Worm (Caenorhabditis elegans) whole organism, young adult: ENCODE data around the gene srsx-8.
A peak's percentile ranks its signal among the peaks of the same experiment; 100 is the strongest.
"Not testable (repeated sequence)": the region's sequence is repeated elsewhere in the genome, so short reads cannot be mapped to it uniquely, and the experiment has no call there.

Experiments
- B0261.1 ChIP-seq: sonication (generic microtip); optimal IDR thresholded peaks from 2 replicates; lab custom pipeline; 2016; ENCODE audit warnings: mild to moderate bottlenecking, missing genetic modification characterization, moderate library complexity, missing compliant biosample characterization
- C17E4.6 ChIP-seq: fragments of 200-800 bp; sonication (Bioruptor generic); IDR thresholded peaks from 2 replicates; pipeline ENCODE4 v1.3.6; 2022; ENCODE audit warnings: missing genetic modification reagents, missing genetic modification characterization, missing compliant biosample characterization
- D2030.7 ChIP-seq: fragments of 200-800 bp; sonication (Bioruptor generic); IDR thresholded peaks from 2 replicates; pipeline ENCODE4 v1.3.6; 2022; ENCODE audit warnings: missing genetic modification reagents, missing genetic modification characterization, missing compliant biosample characterization
- F10E7.11 ChIP-seq: sonication (generic microtip); optimal IDR thresholded peaks from 2 replicates; lab custom pipeline; 2017; ENCODE audit warnings: mild to moderate bottlenecking, missing genetic modification characterization, moderate library complexity, missing compliant biosample characterization
- F37B4.10 ChIP-seq: fragments of 200-800 bp; sonication (Bioruptor generic); IDR thresholded peaks from 2 replicates; pipeline ENCODE4 v1.3.6; 2022; ENCODE audit warnings: missing genetic modification characterization, missing compliant biosample characterization
- F52B5.7 ChIP-seq: sonication (generic microtip); optimal IDR thresholded peaks from 2 replicates; lab custom pipeline; 2016; ENCODE audit warnings: mild to moderate bottlenecking, missing genetic modification characterization, missing compliant biosample characterization
- K11D2.4 ChIP-seq: fragments of 200-800 bp; sonication (Bioruptor generic); IDR thresholded peaks from 2 replicates; pipeline ENCODE4 v1.3.6; 2022; ENCODE audit warnings: missing genetic modification reagents, missing genetic modification characterization, missing compliant biosample characterization
- K12H6.12 ChIP-seq: fragments of 200-800 bp; sonication (Bioruptor generic); optimal IDR thresholded peaks from 2 replicates; lab custom pipeline; 2018; ENCODE audit warnings: mild to moderate bottlenecking, missing genetic modification characterization, missing compliant biosample characterization
- Y53F4B.3 ChIP-seq: fragments of 200-800 bp; sonication (Bioruptor generic); IDR thresholded peaks from 2 replicates; pipeline ENCODE4 v1.3.6; 2022; ENCODE audit warnings: missing genetic modification reagents, missing genetic modification characterization, missing compliant biosample characterization
- Y79H2A.3 ChIP-seq: fragments of 200-800 bp; sonication (Bioruptor generic); conservative IDR thresholded peaks from 2 replicates; pipeline ENCODE4 v1.3.6; 2022; ENCODE audit warnings: missing genetic modification reagents, missing genetic modification characterization, missing compliant biosample characterization
- aptf-3 ChIP-seq: fragments of 200-800 bp; sonication (Bioruptor generic); IDR thresholded peaks from 2 replicates; pipeline ENCODE4 v1.3.6; 2022; ENCODE audit warnings: missing genetic modification characterization, missing compliant biosample characterization
- attf-3 ChIP-seq: fragments of 200-800 bp; sonication (Bioruptor generic); conservative IDR thresholded peaks from 2 replicates; pipeline ENCODE4 v1.3.6; 2022; ENCODE audit warnings: missing genetic modification reagents, missing genetic modification characterization, missing compliant biosample characterization
- attf-6 ChIP-seq: fragments of 200-800 bp; sonication (Bioruptor generic); IDR thresholded peaks from 2 replicates; pipeline ENCODE4 v1.3.6; 2022; ENCODE audit warnings: missing genetic modification reagents, missing genetic modification characterization, missing compliant biosample characterization
- bed-2 ChIP-seq: fragments of 200-800 bp; sonication (Bioruptor generic); IDR thresholded peaks from 2 replicates; pipeline ENCODE4 v1.3.6; 2022; ENCODE audit warnings: missing genetic modification reagents, missing genetic modification characterization, missing compliant biosample characterization
- cebp-2 ChIP-seq: fragments of 200-800 bp; sonication (Bioruptor generic); IDR thresholded peaks from 2 replicates; pipeline ENCODE4 v1.3.6; 2022; ENCODE audit warnings: missing genetic modification characterization, missing compliant biosample characterization
- ceh-40 ChIP-seq: fragments of 200-800 bp; sonication (Bioruptor generic); IDR thresholded peaks from 2 replicates; pipeline ENCODE4 v1.3.6; 2022; ENCODE audit warnings: missing genetic modification characterization, missing compliant biosample characterization
- chd-7 ChIP-seq: sonication (generic microtip); optimal IDR thresholded peaks from 2 replicates; lab custom pipeline; 2016; ENCODE audit warnings: mild to moderate bottlenecking, missing genetic modification characterization, moderate library complexity, missing compliant biosample characterization
- egl-18 ChIP-seq: fragments of 200-800 bp; sonication (Bioruptor generic); IDR thresholded peaks from 2 replicates; pipeline ENCODE4 v1.3.6; 2022; ENCODE audit warnings: missing genetic modification reagents, missing genetic modification characterization, missing compliant biosample characterization
- egl-44 ChIP-seq: fragments of 200-800 bp; sonication (Bioruptor generic); IDR thresholded peaks from 2 replicates; pipeline ENCODE4 v1.3.6; 2022; ENCODE audit warnings: missing genetic modification reagents, missing genetic modification characterization, missing compliant biosample characterization
- hmg-20 ChIP-seq: fragments of 200-800 bp; sonication (Bioruptor generic); IDR thresholded peaks from 2 replicates; pipeline ENCODE4 v1.3.6; 2022; ENCODE audit warnings: missing genetic modification reagents, missing genetic modification characterization, missing compliant biosample characterization
- hsf-1 ChIP-seq: fragments of 200-800 bp; sonication (Bioruptor generic); IDR thresholded peaks from 2 replicates; pipeline ENCODE4 v1.3.6; 2022; ENCODE audit warnings: missing genetic modification reagents, missing genetic modification characterization, missing compliant biosample characterization
- lag-1 ChIP-seq: fragments of 200-800 bp; sonication (Bioruptor generic); IDR thresholded peaks from 2 replicates; pipeline ENCODE4 v1.3.6; 2022; ENCODE audit warnings: missing genetic modification reagents, missing genetic modification characterization, missing compliant biosample characterization
- let-607 ChIP-seq, 2 experiments: fragments of 200-800 bp in 1 of 2; sonication (Bioruptor generic) in 1 of 2; sonication (generic microtip) in 1 of 2; optimal IDR thresholded peaks; 2 replicates each; lab custom pipeline; 2016 to 2018; ENCODE audit warnings: mild to moderate bottlenecking in 2 of 2, missing compliant biosample characterization in 2 of 2, missing genetic modification characterization in 2 of 2, moderate library complexity in 2 of 2, missing genotype in 1 of 2
- lin-26 ChIP-seq: fragments of 200-800 bp; sonication (Bioruptor generic); IDR thresholded peaks from 2 replicates; pipeline ENCODE4 v1.3.6; 2022; ENCODE audit warnings: missing genetic modification reagents, missing genetic modification characterization, missing compliant biosample characterization
- lir-1 ChIP-seq: fragments of 200-800 bp; sonication (Bioruptor generic); conservative IDR thresholded peaks from 2 replicates; pipeline ENCODE4 v1.3.6; 2022; ENCODE audit warnings: missing genetic modification reagents, missing genetic modification characterization, missing compliant biosample characterization
- madf-3 ChIP-seq: fragments of 200-800 bp; sonication (Bioruptor generic); IDR thresholded peaks from 2 replicates; pipeline ENCODE4 v1.3.6; 2022; ENCODE audit warnings: missing genetic modification reagents, missing genetic modification characterization, missing compliant biosample characterization
- mcd-1 ChIP-seq: fragments of 200-800 bp; sonication (Bioruptor generic); IDR thresholded peaks from 2 replicates; pipeline ENCODE4 v1.3.6; 2022; ENCODE audit warnings: missing genetic modification reagents, missing genetic modification characterization, missing compliant biosample characterization
- mes-4 ChIP-seq: sonication (generic microtip); optimal IDR thresholded peaks from 2 replicates; lab custom pipeline; 2016; ENCODE audit warnings: missing genotype, missing genetic modification characterization, missing compliant biosample characterization
- nfyb-1 ChIP-seq: fragments of 200-800 bp; sonication (Bioruptor generic); IDR thresholded peaks from 2 replicates; pipeline ENCODE4 v1.3.6; 2022; ENCODE audit warnings: missing genetic modification reagents, missing genetic modification characterization, missing compliant biosample characterization
- nhr-120 ChIP-seq: fragments of 200-800 bp; sonication (Bioruptor generic); IDR thresholded peaks from 2 replicates; pipeline ENCODE4 v1.3.6; 2022; ENCODE audit warnings: missing genetic modification characterization, missing compliant biosample characterization
- nhr-179 ChIP-seq: sonication (generic microtip); optimal IDR thresholded peaks from 2 replicates; lab custom pipeline; 2016; ENCODE audit warnings: mild to moderate bottlenecking, missing genetic modification characterization, missing compliant biosample characterization
- pbrm-1 ChIP-seq: fragments of 200-800 bp; sonication (Bioruptor generic); IDR thresholded peaks from 2 replicates; pipeline ENCODE4 v1.3.6; 2022; ENCODE audit warnings: missing genetic modification reagents, missing genetic modification characterization, missing compliant biosample characterization
- rcor-1 ChIP-seq: fragments of 200-800 bp; sonication (Bioruptor generic); IDR thresholded peaks from 2 replicates; pipeline ENCODE4 v1.3.6; 2022; ENCODE audit warnings: missing genetic modification reagents, missing genetic modification characterization, missing compliant biosample characterization
- rpc-1 ChIP-seq, 2 experiments: fragments of 150-350 bp in 1 of 2; sonication (generic microtip) in 1 of 2; optimal IDR thresholded peaks; 2 replicates each; lab custom pipeline; 2014 to 2018; ENCODE audit warnings: missing biosample characterization in 1 of 2, missing genetic modification characterization in 1 of 2, missing genetic modification reagents in 1 of 2, missing genotype in 1 of 2
- snpc-1.3 ChIP-seq: sonication (generic microtip); optimal IDR thresholded peaks from 2 replicates; lab custom pipeline; 2017; ENCODE audit warnings: missing genetic modification characterization, mild to moderate bottlenecking, missing compliant biosample characterization, antibody characterized with exemption, moderate library complexity, missing genotype, missing genetic modification reagents; ENCODE audit not compliant: insufficient read depth
- tbp1 ChIP-seq: fragments of 200-800 bp; sonication (Bioruptor generic); optimal IDR thresholded peaks from 2 replicates; lab custom pipeline; 2018; ENCODE audit warnings: mild to moderate bottlenecking, missing genetic modification characterization, missing compliant biosample characterization
- unc-62 ChIP-seq: fragments of 150-350 bp; optimal IDR thresholded peaks from 2 replicates; lab custom pipeline; 2014; ENCODE audit warnings: missing biosample characterization, missing genetic modification reagents, missing genetic modification characterization
- ztf-26 ChIP-seq: sonication (generic microtip); optimal IDR thresholded peaks from 2 replicates; lab custom pipeline; 2017; ENCODE audit warnings: missing genetic modification characterization, missing compliant biosample characterization
- ztf-3 ChIP-seq: fragments of 200-800 bp; sonication (Bioruptor generic); optimal IDR thresholded peaks from 2 replicates; lab custom pipeline; 2018; ENCODE audit warnings: mild to moderate bottlenecking, missing genetic modification characterization, missing compliant biosample characterization

srsx-8 gene

DNA sequence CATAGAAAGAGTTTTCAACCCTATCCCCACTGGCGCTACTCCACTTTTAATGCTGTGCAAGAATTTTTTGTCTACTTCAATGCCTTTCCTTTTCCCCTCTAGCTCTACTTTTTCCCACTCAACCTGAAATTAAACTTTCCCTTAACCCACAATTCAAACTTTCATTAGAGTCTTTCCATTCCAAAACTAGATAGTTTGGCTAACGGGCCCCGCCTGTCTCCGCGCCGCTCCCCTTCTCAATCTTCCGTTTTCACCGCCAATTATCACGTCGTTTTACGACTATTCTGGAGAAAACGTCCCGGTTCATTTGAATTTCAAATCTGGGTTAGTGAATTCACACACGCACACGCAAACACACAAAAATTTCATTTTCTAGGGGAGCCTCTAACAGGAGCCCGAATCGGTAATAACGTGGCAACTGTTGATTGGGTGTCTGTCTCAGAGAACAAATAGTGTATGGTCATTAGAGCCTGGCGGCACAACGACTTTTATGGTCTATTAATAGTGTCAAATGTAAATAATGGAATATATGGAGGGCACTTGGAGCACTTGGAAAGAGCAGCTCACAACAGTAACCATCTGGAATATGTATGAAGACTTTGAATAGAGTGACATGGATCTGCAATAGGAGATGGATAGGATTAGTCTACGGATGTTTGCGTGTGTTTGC is 17.0 kb upstream of the srsx-8 start:
- TF ChIP-seq madf-3 (GFP tag; lab: Robert Waterston, UW) (no peak), lag-1 (GFP tag; lab: Robert Waterston, UW) (no peak), nfyb-1 (no peak), D2030.7 (no peak), lir-1 (GFP tag; lab: Robert Waterston, UW) (no peak), let-607 (tag; optimal IDR thresholded peaks at IDR 0.05; lab: Kevin White, UChicago) (no peak), K11D2.4 (no peak), hsf-1 (GFP tag; lab: Robert Waterston, UW) (no peak), nhr-179 (no peak), lin-26 (GFP tag; lab: Robert Waterston, UW) (no peak), chd-7 (no peak), ztf-3 (no peak), cebp-2 (GFP tag; lab: Robert Waterston, UW) (no peak), attf-3 (GFP tag; lab: Robert Waterston, UW) (no peak), F52B5.7 (tag; lab: Kevin White, UChicago) (no peak), Y79H2A.3 (GFP tag; lab: Robert Waterston, UW) (no peak)

ce11 chrV:1566776-1567175 is 13.9 kb upstream of the srsx-8 start, which contains the start of gene cdc-25.2:
TSS of gene cdc-25.2 (plus strand) at chrV:1567076.
- TF ChIP-seq mcd-1 (no peak), ztf-26 (no peak), mes-4 (no peak), bed-2 (GFP tag; lab: Robert Waterston, UW) (no peak), F10E7.11 (tag; lab: Kevin White, UChicago) (no peak), unc-62 (GFP tag; lab: Kevin White, UChicago) (no peak), egl-18 (GFP tag; lab: Robert Waterston, UW) (no peak), snpc-1.3 (tag; lab: Kevin White, UChicago) (no peak), Y53F4B.3 (GFP tag; lab: Robert Waterston, UW) (no peak), K12H6.12 (tag; lab: Kevin White, UChicago) (no peak), F37B4.10 (no peak)

DNA sequence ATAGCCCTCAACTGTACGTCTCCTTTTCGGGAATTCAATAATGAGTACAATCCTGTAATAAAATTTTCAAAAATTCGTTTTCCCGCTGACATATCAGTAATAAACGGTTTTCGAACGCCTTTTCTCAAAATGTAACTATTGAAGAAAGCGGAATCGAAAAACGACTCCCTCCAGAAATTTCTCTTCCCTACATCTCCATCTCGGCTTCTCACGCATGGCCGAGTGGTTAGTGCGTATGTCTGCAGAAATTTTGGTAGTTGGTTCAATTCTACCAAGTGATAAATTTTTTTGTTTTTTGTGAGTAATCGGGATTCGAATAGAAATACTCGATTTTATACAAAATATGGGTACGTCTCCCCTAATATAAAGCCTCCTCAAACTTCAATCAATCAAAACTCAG is 8.3 kb upstream of the srsx-8 start:
- TF ChIP-seq attf-6: peak; percentile 41; the same call in 1 of the 2 replicates
- TF ChIP-seq rpc-1 (optimal IDR thresholded peaks at IDR 0.05; lab: Kevin White, UChicago): not testable (repeated sequence)
- TF ChIP-seq rpc-1 (tag; optimal IDR thresholded peaks at IDR 0.05; lab: Kevin White, UChicago): peak; percentile 49
- TF ChIP-seq ceh-40 (GFP tag; lab: Robert Waterston, UW): 0 out of 2 replicates have a peak, but pooled peaks have one; percentile 50
- TF ChIP-seq cebp-2 (GFP tag; lab: Robert Waterston, UW): peak; percentile 80; the same call in 1 of the 2 replicates
- 0 out of 2 replicates have a peak, but pooled peaks have one; percentile 37 for TF ChIP-seq C17E4.6
- peak; percentile 57 for TF ChIP-seq B0261.1
- peak; percentile 59; the same call in 1 of the 2 replicates for TF ChIP-seq hmg-20 (GFP tag; lab: Robert Waterston, UW)
- 0 out of 2 replicates have a peak, but pooled peaks have one; percentile 14 for TF ChIP-seq aptf-3 (GFP tag; lab: Robert Waterston, UW)
- TF ChIP-seq pbrm-1 (GFP tag; lab: Robert Waterston, UW): peak; percentile 36; the same call in 1 of the 2 replicates
- TF ChIP-seq tbp1 (GFP tag; lab: Kevin White, UChicago): peak; percentile 83
- peak; percentile 85 for TF ChIP-seq egl-44 (GFP tag; lab: Robert Waterston, UW)
- TF ChIP-seq rcor-1 (GFP tag; lab: Robert Waterston, UW): peak; percentile 67; the same call in 1 of the 2 replicates
- TF ChIP-seq nhr-120 (GFP tag; lab: Robert Waterston, UW): 0 out of 2 replicates have a peak, but pooled peaks have one; percentile 85
